Fruit fly (Drosophila melanogaster) whole organism, embryonic: ENCODE data around the gene Sk1.
A peak's percentile ranks its signal among the peaks of the same experiment; 100 is the strongest.

Experiments used
- Ada2b ChIP-seq: fragments of 200-800 bp; sonication (Bioruptor generic); IDR thresholded peaks from 2 replicates; pipeline ENCODE4 v1.3.6; 2022; ENCODE audit warnings: missing biosample characterization, missing genetic modification characterization
- CG10366 ChIP-seq: fragments of 200-800 bp; sonication (Bioruptor generic); IDR thresholded peaks from 2 replicates; pipeline ENCODE4 v1.3.6; 2022; ENCODE audit warnings: missing biosample characterization, missing genetic modification characterization
- CG11093 ChIP-seq: fragments of 200-800 bp; sonication (Bioruptor generic); IDR thresholded peaks from 3 replicates; pipeline ENCODE4 v1.3.6; 2022; ENCODE audit warnings: missing biosample characterization, missing genetic modification characterization
- CG11504 ChIP-seq: fragments of 200-800 bp; sonication (Bioruptor generic); optimal IDR thresholded peaks from 3 replicates; lab custom pipeline; 2019; ENCODE audit warnings: missing biosample characterization, mild to moderate bottlenecking, missing genetic modification characterization, moderate library complexity
- CG11723 ChIP-seq: fragments of 200-800 bp; sonication (Bioruptor generic); optimal IDR thresholded peaks from 2 replicates; lab custom pipeline; 2017; ENCODE audit warnings: missing biosample characterization, mild to moderate bottlenecking, missing genetic modification characterization
- CG16779 ChIP-seq: fragments of 200-800 bp; sonication (Bioruptor generic); IDR thresholded peaks from 2 replicates; pipeline ENCODE4 v1.3.6; 2022; ENCODE audit warnings: missing biosample characterization, missing genetic modification characterization
- CG16815 ChIP-seq: fragments of 200-800 bp; sonication (Bioruptor generic); optimal IDR thresholded peaks from 3 replicates; lab custom pipeline; 2017; ENCODE audit warnings: missing biosample characterization, mild to moderate bottlenecking, missing genetic modification characterization
- CG17361 ChIP-seq: fragments of 200-800 bp; sonication (Bioruptor generic); IDR thresholded peaks from 3 replicates; pipeline ENCODE4 v1.3.6; 2022; ENCODE audit warnings: missing biosample characterization, missing genetic modification characterization
- CG17829 ChIP-seq: fragments of 200-800 bp; optimal IDR thresholded peaks from 2 replicates; lab custom pipeline; 2019; ENCODE audit warnings: missing biosample characterization, mild to moderate bottlenecking, missing genetic modification characterization, moderate library complexity
- CG2712 ChIP-seq: fragments of 200-800 bp; optimal IDR thresholded peaks from 3 replicates; lab custom pipeline; 2019; ENCODE audit warnings: missing biosample characterization, mild to moderate bottlenecking, missing genetic modification characterization, moderate library complexity
- CG3163 ChIP-seq: fragments of 200-800 bp; sonication (Bioruptor generic); optimal IDR thresholded peaks from 3 replicates; lab custom pipeline; 2016; ENCODE audit warnings: missing biosample characterization, missing genetic modification characterization
- CG32772 ChIP-seq: fragments of 200-800 bp; sonication (Bioruptor generic); IDR thresholded peaks from 2 replicates; pipeline ENCODE4 v1.3.6; 2022; ENCODE audit warnings: missing biosample characterization, missing genetic modification characterization
- CG33213 ChIP-seq: fragments of 200-800 bp; sonication (Bioruptor generic); optimal IDR thresholded peaks from 3 replicates; lab custom pipeline; 2016; ENCODE audit warnings: missing biosample characterization, missing genetic modification characterization
- CG4360 ChIP-seq: fragments of 200-800 bp; sonication (Bioruptor generic); IDR thresholded peaks from 2 replicates; pipeline ENCODE4 v1.3.6; 2022; ENCODE audit warnings: missing biosample characterization, missing genetic modification characterization
- CoRest ChIP-seq: fragments of 200-800 bp; sonication (Bioruptor generic); optimal IDR thresholded peaks from 3 replicates; lab custom pipeline; 2018; ENCODE audit warnings: missing biosample characterization, mild to moderate bottlenecking, missing genetic modification characterization, moderate library complexity
- Dip3 ChIP-seq: fragments of 200-800 bp; sonication (Bioruptor generic); optimal IDR thresholded peaks from 3 replicates; lab custom pipeline; 2016; ENCODE audit warnings: missing biosample characterization, missing genetic modification characterization
- Dp ChIP-seq: fragments of 200-800 bp; sonication (Bioruptor generic); optimal IDR thresholded peaks from 2 replicates; lab custom pipeline; 2018; ENCODE audit warnings: missing biosample characterization, mild to moderate bottlenecking, missing genetic modification characterization, moderate library complexity
- Dref ChIP-seq: fragments of 200-800 bp; sonication (Bioruptor generic); IDR thresholded peaks from 2 replicates; pipeline ENCODE4 v1.3.6; 2022; ENCODE audit warnings: missing biosample characterization, missing genetic modification characterization
- Fer2 ChIP-seq: fragments of 200-800 bp; sonication (Bioruptor generic); optimal IDR thresholded peaks from 2 replicates; lab custom pipeline; 2018; ENCODE audit warnings: missing biosample characterization, mild to moderate bottlenecking, missing genetic modification characterization, moderate library complexity
- HmgZ ChIP-seq: fragments of 200-800 bp; sonication (Bioruptor generic); optimal IDR thresholded peaks from 2 replicates; lab custom pipeline; 2018; ENCODE audit warnings: missing biosample characterization, mild to moderate bottlenecking, missing genetic modification characterization
- Hmr ChIP-seq: fragments of 200-800 bp; sonication (Bioruptor generic); optimal IDR thresholded peaks from 3 replicates; lab custom pipeline; 2017; ENCODE audit warnings: mild to moderate bottlenecking, missing biosample characterization, missing genetic modification reagents, missing genetic modification characterization
- Med ChIP-seq: fragments of 200-800 bp; sonication (Bioruptor generic); peaks from one replicate; lab custom pipeline; 2016; ENCODE audit warnings: missing biosample characterization, missing genetic modification characterization, mild to moderate bottlenecking, inconsistent platforms, moderate library complexity
- Oli ChIP-seq: fragments of 200-800 bp; sonication (Bioruptor generic); optimal IDR thresholded peaks from 2 replicates; lab custom pipeline; 2018; ENCODE audit warnings: missing biosample characterization, mild to moderate bottlenecking, missing genetic modification characterization, moderate library complexity
- Ptx1 ChIP-seq: fragments of 200-800 bp; sonication (Bioruptor generic); IDR thresholded peaks from 2 replicates; pipeline ENCODE4 v1.3.6; 2022; ENCODE audit warnings: missing biosample characterization, missing genetic modification characterization
- Sin3A ChIP-seq: fragments of >200 bp; optimal IDR thresholded peaks from 2 replicates; lab custom pipeline; 2018
- Spps ChIP-seq: fragments of 200-800 bp; sonication (Bioruptor generic); optimal IDR thresholded peaks from 2 replicates; lab custom pipeline; 2018; ENCODE audit warnings: missing biosample characterization, mild to moderate bottlenecking, missing genetic modification characterization
- Trl ChIP-seq, 3 experiments: fragments of >200 bp in 2 of 3; fragments of 200-800 bp in 1 of 3; sonication (Bioruptor generic) in 1 of 3; optimal IDR thresholded peaks; 2 replicates in 1 of 3; 3 replicates in 2 of 3; lab custom pipeline; 2016 to 2017; ENCODE audit warnings: missing biosample characterization in 1 of 3, missing genetic modification characterization in 1 of 3
- abd-A ChIP-seq: fragments of 200-800 bp; sonication (Bioruptor generic); optimal IDR thresholded peaks from 3 replicates; lab custom pipeline; 2019; ENCODE audit warnings: missing biosample characterization, mild to moderate bottlenecking, missing genetic modification characterization, moderate library complexity
- ato ChIP-seq: fragments of 200-800 bp; sonication (Bioruptor generic); IDR thresholded peaks from 2 replicates; pipeline ENCODE4 v1.3.6; 2022; ENCODE audit warnings: missing biosample characterization, missing genetic modification characterization; ENCODE audit not compliant: partially characterized antibody
- az2 ChIP-seq: fragments of 200-800 bp; sonication (Bioruptor generic); optimal IDR thresholded peaks from 3 replicates; lab custom pipeline; 2016; ENCODE audit warnings: missing biosample characterization, missing genetic modification characterization
- caup ChIP-seq: fragments of 200-800 bp; sonication (Bioruptor generic); optimal IDR thresholded peaks from 3 replicates; lab custom pipeline; 2017; ENCODE audit warnings: missing biosample characterization, mild to moderate bottlenecking, missing genetic modification characterization, moderate library complexity; ENCODE audit not compliant: severe bottlenecking
- croc ChIP-seq: fragments of 200-800 bp; sonication (Bioruptor generic); conservative IDR thresholded peaks from 3 replicates; pipeline ENCODE4 v1.3.6; 2022; ENCODE audit warnings: missing biosample characterization, missing genetic modification characterization
- danr ChIP-seq: fragments of 200-800 bp; sonication (Bioruptor generic); IDR thresholded peaks from 2 replicates; pipeline ENCODE4 v1.3.6; 2022; ENCODE audit warnings: missing biosample characterization, missing genetic modification characterization
- en ChIP-seq: fragments of 200-800 bp; sonication (Bioruptor generic); optimal IDR thresholded peaks from 2 replicates; lab custom pipeline; 2016; ENCODE audit warnings: missing biosample characterization, missing genetic modification characterization
- fd102C ChIP-seq: fragments of 200-800 bp; sonication (Bioruptor generic); optimal IDR thresholded peaks from 2 replicates; lab custom pipeline; 2018; ENCODE audit warnings: missing biosample characterization, mild to moderate bottlenecking, missing genetic modification characterization, moderate library complexity
- gt ChIP-seq: fragments of 200-800 bp; sonication (Bioruptor generic); IDR thresholded peaks from 2 replicates; pipeline ENCODE4 v1.3.6; 2022; ENCODE audit warnings: missing biosample characterization, missing genetic modification characterization
- hth ChIP-seq: fragments of >200 bp; optimal IDR thresholded peaks from 2 replicates; lab custom pipeline; 2017; ENCODE audit warnings: inconsistent platforms
- mirr ChIP-seq: fragments of 200-800 bp; sonication (Bioruptor generic); optimal IDR thresholded peaks from 3 replicates; lab custom pipeline; 2018; ENCODE audit warnings: missing biosample characterization, mild to moderate bottlenecking, missing genetic modification characterization
- odd ChIP-seq: fragments of 200-800 bp; sonication (Bioruptor generic); optimal IDR thresholded peaks from 2 replicates; lab custom pipeline; 2017; ENCODE audit warnings: missing biosample characterization, mild to moderate bottlenecking, missing genetic modification characterization
- onecut ChIP-seq: fragments of 200-800 bp; sonication (Bioruptor generic); IDR thresholded peaks from 2 replicates; pipeline ENCODE4 v1.3.6; 2022; ENCODE audit warnings: missing biosample characterization, missing genetic modification characterization
- pb ChIP-seq: fragments of 200-800 bp; sonication (Bioruptor generic); optimal IDR thresholded peaks from 3 replicates; lab custom pipeline; 2016; ENCODE audit warnings: missing biosample characterization, missing genetic modification characterization
- ro ChIP-seq: fragments of 200-800 bp; sonication (Bioruptor generic); IDR thresholded peaks from 2 replicates; pipeline ENCODE4 v1.3.6; 2022; ENCODE audit warnings: missing biosample characterization, missing genetic modification characterization
- sna ChIP-seq: fragments of 200-800 bp; sonication (Bioruptor generic); IDR thresholded peaks from 2 replicates; pipeline ENCODE4 v1.3.6; 2022; ENCODE audit warnings: missing biosample characterization, missing genetic modification characterization; ENCODE audit not compliant: partially characterized antibody
- tap ChIP-seq: fragments of 200-800 bp; optimal IDR thresholded peaks from 3 replicates; lab custom pipeline; 2019; ENCODE audit warnings: missing biosample characterization, mild to moderate bottlenecking, missing genetic modification characterization, moderate library complexity
- vnd ChIP-seq: fragments of 200-800 bp; sonication (Bioruptor generic); IDR thresholded peaks from 3 replicates; pipeline ENCODE4 v1.3.6; 2022; ENCODE audit warnings: missing biosample characterization, missing genetic modification characterization; ENCODE audit not compliant: partially characterized antibody
- wdn ChIP-seq: fragments of 200-800 bp; sonication (Bioruptor generic); IDR thresholded peaks from 2 replicates; pipeline ENCODE4 v1.3.6; 2022; ENCODE audit warnings: missing biosample characterization, missing genetic modification characterization
- wek ChIP-seq: fragments of 200-800 bp; sonication (Bioruptor generic); optimal IDR thresholded peaks from 3 replicates; lab custom pipeline; 2018; ENCODE audit warnings: missing biosample characterization, mild to moderate bottlenecking, missing genetic modification characterization, moderate library complexity
- zen ChIP-seq: fragments of 200-800 bp; sonication (Bioruptor generic); optimal IDR thresholded peaks from 3 replicates; lab custom pipeline; 2018; ENCODE audit warnings: missing biosample characterization, mild to moderate bottlenecking, missing genetic modification characterization, moderate library complexity
- zf30C ChIP-seq: fragments of 200-800 bp; sonication (Bioruptor generic); optimal IDR thresholded peaks from 3 replicates; lab custom pipeline; 2018; ENCODE audit warnings: missing biosample characterization, mild to moderate bottlenecking, missing genetic modification characterization
- zfh2 ChIP-seq: fragments of 200-800 bp; sonication (Bioruptor generic); optimal IDR thresholded peaks from 2 replicates; lab custom pipeline; 2016; ENCODE audit warnings: missing biosample characterization, missing genetic modification characterization

Gene Sk1

DNA sequence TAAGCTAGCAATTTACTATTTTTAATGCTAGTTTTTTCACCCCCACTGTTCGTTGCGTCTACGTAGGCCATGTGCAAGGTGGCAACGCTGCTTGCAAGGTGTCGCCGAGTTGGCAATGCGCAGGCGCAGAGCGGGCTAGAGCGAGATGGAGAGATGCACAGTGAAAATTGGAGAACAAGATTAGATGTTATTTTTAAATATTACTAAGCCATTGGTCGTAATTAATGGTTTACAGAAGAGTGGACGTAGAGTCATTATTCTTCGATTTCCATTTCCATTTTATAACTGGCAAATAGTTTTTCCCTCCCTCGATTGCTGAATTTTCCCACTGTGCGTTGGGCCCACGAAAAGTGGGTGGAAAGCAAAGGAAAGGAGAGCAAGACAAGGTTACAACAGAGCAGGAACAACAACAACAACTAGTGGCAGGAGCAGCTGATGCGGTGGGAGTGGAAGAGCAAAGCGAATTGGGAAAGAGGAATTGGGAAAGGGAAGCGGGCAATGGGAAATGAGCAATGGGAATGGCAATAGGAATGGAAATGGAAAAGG, 10.6 kb downstream of the Sk1 start (continued):
- peak; percentile 62 for TF ChIP-seq CoRest (tag; lab: Kevin White, UChicago)
- TF ChIP-seq pb (GFP tag; lab: Kevin White, UChicago), result peak; percentile 75
- TF ChIP-seq abd-A (tag; lab: Kevin White, UChicago), result no peak
- peak; percentile 20 for TF ChIP-seq fd102C (GFP tag; lab: Kevin White, UChicago)
- peak; percentile 77 for TF ChIP-seq caup
- TF ChIP-seq CG33213 (GFP tag; lab: Kevin White, UChicago), result peak; percentile 68
- no peak for TF ChIP-seq Sin3A (lab: Kevin White, UChicago)
- TF ChIP-seq wdn (GFP tag; lab: Robert Waterston, UW), result peak; percentile 81
- peak; percentile 63 for TF ChIP-seq zen
- TF ChIP-seq Trl (optimal IDR thresholded peaks at IDR 0.05; lab: Kevin White, UChicago), result no peak
- TF ChIP-seq Trl (GFP tag; optimal IDR thresholded peaks at IDR 0.05; lab: Kevin White, UChicago), result peak; percentile 88
- peak; percentile 62 for TF ChIP-seq en (GFP tag; lab: Kevin White, UChicago)
- peak; percentile 43; the same call in 1 of the 2 replicates for TF ChIP-seq CG16779 (GFP tag; lab: Robert Waterston, UW)
- peak; percentile 78 for TF ChIP-seq CG2712 (tag; lab: Kevin White, UChicago)
- TF ChIP-seq CG32772 (GFP tag; lab: Robert Waterston, UW), result peak; percentile 83
- TF ChIP-seq CG4360 (GFP tag; lab: Robert Waterston, UW), result peak; percentile 89
- TF ChIP-seq HmgZ (tag; lab: Kevin White, UChicago), result peak; percentile 45
- TF ChIP-seq CG3163 (GFP tag; lab: Kevin White, UChicago), result peak; percentile 10
- peak; percentile 88 for TF ChIP-seq Ptx1
- TF ChIP-seq gt (GFP tag; lab: Robert Waterston, UW), result 0 out of 2 replicates have a peak, but pooled peaks have one; percentile 25
- TF ChIP-seq az2 (GFP tag; lab: Kevin White, UChicago), result peak; percentile 66
- peak; percentile 50; the same call in 1 of the 2 replicates for TF ChIP-seq ro (GFP tag; lab: Robert Waterston, UW)
- TF ChIP-seq zfh2, result peak; percentile 37
- TF ChIP-seq hth (lab: Kevin White, UChicago), result no peak
- peak; percentile 59 for TF ChIP-seq Dip3
- no peak for TF ChIP-seq ato (GFP tag; lab: Robert Waterston, UW)
- TF ChIP-seq CG17361 (GFP tag; lab: Robert Waterston, UW), result peak; percentile 69; the same call in 2 of the 3 replicates
- TF ChIP-seq Spps (tag; lab: Kevin White, UChicago), result no peak
- peak; percentile 51 for TF ChIP-seq odd
- TF ChIP-seq Fer2, result no peak
- TF ChIP-seq zf30C (GFP tag; lab: Kevin White, UChicago), result no peak
- no peak for TF ChIP-seq Dref (GFP tag; lab: Robert Waterston, UW)
- peak; percentile 86 for TF ChIP-seq Ada2b
- TF ChIP-seq sna (GFP tag; lab: Robert Waterston, UW), result no peak
- peak; percentile 86 for TF ChIP-seq CG10366 (GFP tag; lab: Robert Waterston, UW)
- TF ChIP-seq Hmr, result peak; percentile 84
- TF ChIP-seq onecut, result peak; percentile 71
- peak; percentile 70 for TF ChIP-seq croc (GFP tag; lab: Robert Waterston, UW)
- peak; percentile 70 for TF ChIP-seq CG17829 (tag; lab: Kevin White, UChicago)
- TF ChIP-seq vnd (GFP tag; lab: Robert Waterston, UW), result 0 out of 3 replicates have a peak, but pooled peaks have one; percentile 17
- TF ChIP-seq Oli (tag; lab: Kevin White, UChicago), result peak; percentile 60
- TF ChIP-seq CG11723 (GFP tag; lab: Kevin White, UChicago), result peak; percentile 63
- peak; percentile 63; the same call in 1 of the 2 replicates for TF ChIP-seq danr (GFP tag; lab: Robert Waterston, UW)
- peak; percentile 47 for TF ChIP-seq tap (tag; lab: Kevin White, UChicago)
- TF ChIP-seq CG11093 (GFP tag; lab: Robert Waterston, UW), result peak; percentile 81
- peak; percentile 37 for TF ChIP-seq CG16815 (GFP tag; lab: Kevin White, UChicago)
- no peak for TF ChIP-seq Dp (GFP tag; lab: Kevin White, UChicago)
- TF ChIP-seq Med (GFP tag; lab: Kevin White, UChicago), result peak; percentile 96
- peak; percentile 61 for TF ChIP-seq wek (GFP tag; lab: Kevin White, UChicago)
- no peak for TF ChIP-seq mirr (GFP tag; lab: Kevin White, UChicago)
- peak; percentile 80 for TF ChIP-seq CG11504
